Worm (Caenorhabditis elegans): ENCODE data around the gene twk-11.

DNA sequence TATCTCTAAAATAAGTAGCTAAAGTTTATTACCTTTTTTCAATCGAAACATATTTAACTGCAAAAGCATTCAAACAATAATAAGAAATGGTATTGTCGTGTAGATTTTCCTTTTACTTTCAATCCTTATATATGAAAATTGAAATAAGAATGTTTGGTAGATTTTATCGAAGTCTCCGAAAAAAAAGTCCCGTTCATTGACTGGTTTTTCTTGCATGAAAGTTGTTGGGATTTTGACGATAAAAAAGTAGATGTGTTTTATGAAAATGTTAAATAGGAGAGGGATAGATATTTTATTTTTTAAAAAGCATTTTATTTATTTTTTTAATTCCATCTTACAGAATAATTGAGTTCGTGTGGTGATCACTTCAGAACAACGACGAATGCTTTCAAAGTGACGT, 20.5 kb downstream of the twk-11 start, which contains the start of gene C33G8.13:
- TF ChIP-seq B0310.2 (tag; optimal IDR thresholded peaks at IDR 0.05) (no peak), ceh-13 (GFP tag; optimal IDR thresholded peaks at IDR 0.05) (no peak), scrt-1 (GFP tag; IDR thresholded peaks at IDR 0.05) (no peak), ceh-36 (tag; optimal IDR thresholded peaks at IDR 0.05) (no peak), F13C5.2 (tag; optimal IDR thresholded peaks at IDR 0.05) (no peak), aly-1 (tag; optimal IDR thresholded peaks at IDR 0.05) (no peak), flt-1 (GFP tag; IDR thresholded peaks at IDR 0.05) (no peak), tbx-11 (GFP tag; IDR thresholded peaks at IDR 0.05) (no peak), tra-4 (tag; optimal IDR thresholded peaks at IDR 0.05) (no peak), ama-1 (optimal IDR thresholded peaks at IDR 0.05) (no peak), hnd-1 (tag; optimal IDR thresholded peaks at IDR 0.05) (no peak), hmg-4 (GFP tag; optimal IDR thresholded peaks at IDR 0.05) (no peak)

Data from whole organism, early embryonic.